Worm (Caenorhabditis elegans) whole organism, young adult: ENCODE measurements around the gene mrps-26.

Experiments
- B0019.2 ChIP-seq: fragments of 200-800 bp; sonication (Bioruptor generic); conservative IDR thresholded peaks from 2 replicates; pipeline ENCODE4 v1.3.6; 2022; ENCODE audit warnings: missing genetic modification reagents, missing genetic modification characterization, missing compliant biosample characterization
- B0035.1 ChIP-seq: sonication (generic microtip); optimal IDR thresholded peaks from 2 replicates; lab custom pipeline; 2016; ENCODE audit warnings: missing genetic modification characterization, mild to moderate bottlenecking, missing compliant biosample characterization, missing genotype, missing genetic modification reagents
- C06A6.2 ChIP-seq: fragments of 200-800 bp; sonication (Bioruptor generic); conservative IDR thresholded peaks from 2 replicates; pipeline ENCODE4 v1.3.6; 2022; ENCODE audit warnings: missing genetic modification characterization, missing compliant biosample characterization
- F10E7.11 ChIP-seq: sonication (generic microtip); optimal IDR thresholded peaks from 2 replicates; lab custom pipeline; 2017; ENCODE audit warnings: mild to moderate bottlenecking, missing genetic modification characterization, moderate library complexity, missing compliant biosample characterization
- F22D6.2 ChIP-seq: sonication (generic microtip); optimal IDR thresholded peaks from 2 replicates; lab custom pipeline; 2016; ENCODE audit warnings: mild to moderate bottlenecking, missing genetic modification characterization, missing compliant biosample characterization
- F33H1.4 ChIP-seq: fragments of 200-800 bp; sonication (Bioruptor generic); IDR thresholded peaks from 2 replicates; pipeline ENCODE4 v1.3.6; 2022; ENCODE audit warnings: missing genetic modification reagents, missing genetic modification characterization, missing compliant biosample characterization
- F37B4.10 ChIP-seq: fragments of 200-800 bp; sonication (Bioruptor generic); IDR thresholded peaks from 2 replicates; pipeline ENCODE4 v1.3.6; 2022; ENCODE audit warnings: missing genetic modification characterization, missing compliant biosample characterization
- F49E8.2 ChIP-seq: sonication (generic microtip); optimal IDR thresholded peaks from 3 replicates; lab custom pipeline; 2017; ENCODE audit warnings: missing genetic modification characterization, mild to moderate bottlenecking, missing compliant biosample characterization, antibody characterized with exemption, moderate library complexity; ENCODE audit not compliant: insufficient read depth
- K12H6.12 ChIP-seq: fragments of 200-800 bp; sonication (Bioruptor generic); optimal IDR thresholded peaks from 2 replicates; lab custom pipeline; 2018; ENCODE audit warnings: mild to moderate bottlenecking, missing genetic modification characterization, missing compliant biosample characterization
- Y53G8AR.9 ChIP-seq: fragments of 200-800 bp; sonication (Bioruptor generic); conservative IDR thresholded peaks from 2 replicates; pipeline ENCODE4 v1.3.6; 2022; ENCODE audit warnings: missing genetic modification reagents, missing genetic modification characterization, missing compliant biosample characterization
- Y56A3A.18 ChIP-seq: fragments of 200-800 bp; sonication (Bioruptor generic); IDR thresholded peaks from 2 replicates; pipeline ENCODE4 v1.3.6; 2022; ENCODE audit warnings: missing genetic modification reagents, missing genetic modification characterization, missing compliant biosample characterization
- atf-7 ChIP-seq: sonication (generic microtip); optimal IDR thresholded peaks from 2 replicates; lab custom pipeline; 2017; ENCODE audit warnings: mild to moderate bottlenecking, missing genetic modification characterization, missing compliant biosample characterization
- attf-5 ChIP-seq: fragments of 200-800 bp; sonication (Bioruptor generic); optimal IDR thresholded peaks from 2 replicates; lab custom pipeline; 2018; ENCODE audit warnings: mild to moderate bottlenecking, missing genetic modification characterization, missing compliant biosample characterization
- bed-2 ChIP-seq: fragments of 200-800 bp; sonication (Bioruptor generic); IDR thresholded peaks from 2 replicates; pipeline ENCODE4 v1.3.6; 2022; ENCODE audit warnings: missing genetic modification reagents, missing genetic modification characterization, missing compliant biosample characterization
- cebp-1 ChIP-seq, 2 experiments: fragments of 200-800 bp in 1 of 2; sonication (Bioruptor generic) in 1 of 2; sonication (generic microtip) in 1 of 2; IDR thresholded peaks in 1 of 2; optimal IDR thresholded peaks in 1 of 2; 2 replicates each; pipeline versions ENCODE4 v1.3.6 to Lab custom; 2017 to 2022; ENCODE audit warnings: missing compliant biosample characterization in 2 of 2, missing genetic modification characterization in 2 of 2, mild to moderate bottlenecking in 1 of 2, missing genetic modification reagents in 1 of 2, moderate library complexity in 1 of 2
- ceh-27 ChIP-seq: fragments of 200-800 bp; sonication (Bioruptor generic); optimal IDR thresholded peaks from 2 replicates; lab custom pipeline; 2018; ENCODE audit warnings: mild to moderate bottlenecking, missing genetic modification characterization, moderate library complexity, missing compliant biosample characterization
- dox-1 ChIP-seq: fragments of 200-800 bp; sonication (Bioruptor generic); IDR thresholded peaks from 2 replicates; pipeline ENCODE4 v1.3.6; 2022; ENCODE audit warnings: missing genetic modification reagents, missing genetic modification characterization, missing compliant biosample characterization
- dpl-1 ChIP-seq: fragments of 150-350 bp; optimal IDR thresholded peaks from 2 replicates; lab custom pipeline; 2014; ENCODE audit warnings: missing biosample characterization, missing genetic modification reagents, missing genetic modification characterization
- efl-1 ChIP-seq: fragments of 150-350 bp; optimal IDR thresholded peaks from 2 replicates; lab custom pipeline; 2014; ENCODE audit warnings: missing biosample characterization, missing genetic modification reagents, missing genetic modification characterization
- ets-4 ChIP-seq: fragments of 200-800 bp; sonication (Bioruptor generic); optimal IDR thresholded peaks from 2 replicates; lab custom pipeline; 2018; ENCODE audit warnings: mild to moderate bottlenecking, missing genetic modification characterization, missing compliant biosample characterization
- fkh-3 ChIP-seq: sonication (generic microtip); optimal IDR thresholded peaks from 2 replicates; lab custom pipeline; 2016; ENCODE audit warnings: mild to moderate bottlenecking, missing genetic modification characterization, missing compliant biosample characterization
- gei-17 ChIP-seq: fragments of 200-800 bp; sonication (Bioruptor generic); optimal IDR thresholded peaks from 2 replicates; lab custom pipeline; 2018; ENCODE audit warnings: mild to moderate bottlenecking, missing genetic modification characterization, missing compliant biosample characterization
- hmg-1.2 ChIP-seq: fragments of 200-800 bp; sonication (Bioruptor generic); IDR thresholded peaks from 2 replicates; pipeline ENCODE4 v1.3.6; 2022; ENCODE audit warnings: missing genetic modification reagents, missing genetic modification characterization, missing compliant biosample characterization
- hrde-1 ChIP-seq: sonication (generic microtip); optimal IDR thresholded peaks from 2 replicates; lab custom pipeline; 2016; ENCODE audit warnings: missing genetic modification characterization, mild to moderate bottlenecking, missing compliant biosample characterization, moderate library complexity, missing genotype, missing genetic modification reagents, borderline replicate concordance
- lin-35 ChIP-seq, 3 experiments: fragments of 150-350 bp in 2 of 3; sonication (generic microtip) in 1 of 3; optimal IDR thresholded peaks; 2 replicates each; lab custom pipeline; 2014 to 2018; ENCODE audit warnings: missing biosample characterization in 3 of 3, missing genetic modification characterization in 3 of 3, missing genetic modification reagents in 3 of 3
- lin-54 ChIP-seq: fragments of 200-800 bp; sonication (Bioruptor generic); optimal IDR thresholded peaks from 2 replicates; lab custom pipeline; 2018; ENCODE audit warnings: mild to moderate bottlenecking, missing genetic modification characterization, missing compliant biosample characterization
- lsy-27 ChIP-seq: sonication (generic microtip); optimal IDR thresholded peaks from 2 replicates; lab custom pipeline; 2017; ENCODE audit warnings: missing genetic modification characterization, mild to moderate bottlenecking, missing compliant biosample characterization, antibody characterized with exemption, missing genotype, borderline replicate concordance; ENCODE audit not compliant: insufficient read depth
- madf-3 ChIP-seq: fragments of 200-800 bp; sonication (Bioruptor generic); IDR thresholded peaks from 2 replicates; pipeline ENCODE4 v1.3.6; 2022; ENCODE audit warnings: missing genetic modification reagents, missing genetic modification characterization, missing compliant biosample characterization
- madf-6 ChIP-seq: fragments of 200-800 bp; sonication (Bioruptor generic); IDR thresholded peaks from 2 replicates; pipeline ENCODE4 v1.3.6; 2022; ENCODE audit warnings: missing genetic modification reagents, missing genetic modification characterization, missing compliant biosample characterization
- mcd-1 ChIP-seq: fragments of 200-800 bp; sonication (Bioruptor generic); IDR thresholded peaks from 2 replicates; pipeline ENCODE4 v1.3.6; 2022; ENCODE audit warnings: missing genetic modification reagents, missing genetic modification characterization, missing compliant biosample characterization
- nfya-2 ChIP-seq: fragments of 200-800 bp; sonication (Bioruptor generic); IDR thresholded peaks from 2 replicates; pipeline ENCODE4 v1.3.6; 2022; ENCODE audit warnings: missing genetic modification reagents, missing genetic modification characterization, missing compliant biosample characterization
- rpc-1 ChIP-seq, 2 experiments: fragments of 150-350 bp in 1 of 2; sonication (generic microtip) in 1 of 2; optimal IDR thresholded peaks; 2 replicates each; lab custom pipeline; 2014 to 2018; ENCODE audit warnings: missing biosample characterization in 1 of 2, missing genetic modification characterization in 1 of 2, missing genetic modification reagents in 1 of 2, missing genotype in 1 of 2
- sdz-38 ChIP-seq: sonication (generic microtip); optimal IDR thresholded peaks from 2 replicates; lab custom pipeline; 2016; ENCODE audit warnings: missing genotype, missing genetic modification characterization, missing compliant biosample characterization
- sea-2 ChIP-seq: fragments of 200-800 bp; sonication (Bioruptor generic); IDR thresholded peaks from 2 replicates; pipeline ENCODE4 v1.3.6; 2022; ENCODE audit warnings: missing genetic modification characterization, missing compliant biosample characterization
- snpc-1.1 ChIP-seq: sonication (generic microtip); optimal IDR thresholded peaks from 2 replicates; lab custom pipeline; 2017; ENCODE audit warnings: missing genetic modification characterization, mild to moderate bottlenecking, missing compliant biosample characterization, antibody characterized with exemption, moderate library complexity, missing genotype, missing genetic modification reagents; ENCODE audit not compliant: insufficient read depth
- snpc-1.3 ChIP-seq: sonication (generic microtip); optimal IDR thresholded peaks from 2 replicates; lab custom pipeline; 2017; ENCODE audit warnings: missing genetic modification characterization, mild to moderate bottlenecking, missing compliant biosample characterization, antibody characterized with exemption, moderate library complexity, missing genotype, missing genetic modification reagents; ENCODE audit not compliant: insufficient read depth
- sptf-2 ChIP-seq: fragments of 200-800 bp; sonication (Bioruptor generic); optimal IDR thresholded peaks from 2 replicates; lab custom pipeline; 2018; ENCODE audit warnings: mild to moderate bottlenecking, missing genetic modification characterization, missing compliant biosample characterization
- ztf-22 ChIP-seq: fragments of 200-800 bp; sonication (Bioruptor generic); optimal IDR thresholded peaks from 2 replicates; lab custom pipeline; 2018; ENCODE audit warnings: mild to moderate bottlenecking, missing genetic modification characterization, moderate library complexity, missing compliant biosample characterization

Gene mrps-26

ce11 chrIII:5190671-5191174 lies 43.7 kb upstream of the mrps-26 start, which contains the start of gene hira-1:
Gene hira-1, plus strand, starts transcription at chrIII:5191124.
- TF ChIP-seq efl-1 (GFP tag; lab: Kevin White, UChicago), result peak; percentile 60
- TF ChIP-seq lin-54 (GFP tag; lab: Kevin White, UChicago), result peak; percentile 37
- no peak for TF ChIP-seq B0019.2
- TF ChIP-seq ztf-22 (GFP tag; lab: Kevin White, UChicago), result no peak
- no peak for TF ChIP-seq rpc-1 (optimal IDR thresholded peaks at IDR 0.05; lab: Kevin White, UChicago)
- TF ChIP-seq rpc-1 (tag; optimal IDR thresholded peaks at IDR 0.05; lab: Kevin White, UChicago), result no peak
- TF ChIP-seq mcd-1, result peak; percentile 50; the same call in 1 of the 2 replicates
- TF ChIP-seq Y53G8AR.9, result no peak
- no peak for TF ChIP-seq nfya-2 (GFP tag; lab: Robert Waterston, UW)
- TF ChIP-seq F10E7.11 (tag; lab: Kevin White, UChicago), result no peak
- TF ChIP-seq K12H6.12 (tag; lab: Kevin White, UChicago), result no peak
- no peak for TF ChIP-seq fkh-3 (tag; lab: Kevin White, UChicago)
- no peak for TF ChIP-seq madf-6 (GFP tag; lab: Robert Waterston, UW)
- TF ChIP-seq attf-5, result peak; percentile 17
- TF ChIP-seq dpl-1 (GFP tag; lab: Kevin White, UChicago), result no peak
- peak in 1 of 3 experiments; percentile 42 for TF ChIP-seq lin-35 (GFP tag; optimal IDR thresholded peaks at IDR 0.05; lab: Kevin White, UChicago)
- no peak for TF ChIP-seq F22D6.2 (tag; lab: Kevin White, UChicago)
- no peak for TF ChIP-seq C06A6.2 (GFP tag; lab: Robert Waterston, UW)
- no peak for TF ChIP-seq madf-3 (GFP tag; lab: Robert Waterston, UW)

- no peak for TF ChIP-seq ceh-27 (GFP tag; lab: Kevin White, UChicago)
- no peak for TF ChIP-seq ztf-22 (GFP tag; lab: Kevin White, UChicago)
- peak; percentile 20; the same call in 1 of the 2 replicates for TF ChIP-seq hmg-1.2 (GFP tag; lab: Robert Waterston, UW)
These were observed 41.1 kb upstream of the mrps-26 start for ce11 chrIII:5193266-5193665.

ce11 chrIII:5195690-5196089 lies 38.7 kb upstream of the mrps-26 start, which contains the start of gene moc-6:
Gene moc-6, plus strand, starts transcription at chrIII:5195990.
- TF ChIP-seq F33H1.4 (GFP tag; lab: Robert Waterston, UW) (no peak), F37B4.10 (GFP tag; lab: Robert Waterston, UW) (no peak), snpc-1.1 (tag; lab: Kevin White, UChicago) (no peak), snpc-1.3 (tag; lab: Kevin White, UChicago) (no peak), sdz-38 (tag; lab: Kevin White, UChicago) (no peak), F49E8.2 (tag; lab: Kevin White, UChicago) (no peak), sea-2 (GFP tag; lab: Robert Waterston, UW) (no peak), lin-54 (GFP tag; lab: Kevin White, UChicago) (no peak), bed-2 (GFP tag; lab: Robert Waterston, UW) (no peak), Y56A3A.18 (no peak), cebp-1 (GFP tag; IDR thresholded peaks at IDR 0.05; lab: Robert Waterston, UW) (no peak), cebp-1 (tag; optimal IDR thresholded peaks at IDR 0.05; lab: Kevin White, UChicago) (no peak), ets-4 (GFP tag; lab: Kevin White, UChicago) (no peak), sptf-2 (GFP tag; lab: Kevin White, UChicago) (no peak), B0035.1 (no peak), hrde-1 (tag; lab: Kevin White, UChicago) (no peak), gei-17 (GFP tag; lab: Kevin White, UChicago) (no peak), lsy-27 (tag; lab: Kevin White, UChicago) (no peak), dox-1 (GFP tag; lab: Robert Waterston, UW) (no peak), atf-7 (tag; lab: Kevin White, UChicago) (no peak)
